Fruit fly (Drosophila melanogaster) S2 (cell line): Measurements from ENCODE around the gene CG34376.
A peak's percentile ranks its signal among the peaks of the same experiment; 100 is the strongest.

Experiments
- CG8478 ChIP-seq: fragments of >200 bp; optimal IDR thresholded peaks from 2 replicates; lab custom pipeline; 2018
- CTCF ChIP-seq, 2 experiments: fragments of >200 bp; optimal IDR thresholded peaks; 2 replicates each; lab custom pipeline; 2018

dm6 chr3R:22420911-22421310, 27.0 kb upstream of the CG34376 start, which contains the start of the genes Nop56 and mats:
- TF ChIP-seq CG8478 (lab: Kevin White, UChicago) (no peak), CTCF (optimal IDR thresholded peaks at IDR 0.05; lab: Kevin White, UChicago) (peak in 1 of 2 experiments; percentile 24)
